Worm (Caenorhabditis elegans): ENCODE results near the gene pho-11.

Gene pho-11

ce11 chrII:9967999-9968706 lies 36.5 kb downstream of the pho-11 start, which contains the start of the genes R53.4 and psf-1 (continued):
- peak in 1 of 2 experiments; percentile 82 for TF ChIP-seq hif-1 (tag; optimal IDR thresholded peaks at IDR 0.05)
- peak; percentile 40 for TF ChIP-seq nhr-28 (tag; optimal IDR thresholded peaks at IDR 0.05)
- TF ChIP-seq lin-13 (GFP tag; optimal IDR thresholded peaks at IDR 0.05), result peak; percentile 2
- TF ChIP-seq zfp-2 (tag; optimal IDR thresholded peaks at IDR 0.05), result no peak
- TF ChIP-seq hmg-1.1 (GFP tag; IDR thresholded peaks at IDR 0.05), result peak; percentile 61
- no peak for TF ChIP-seq mdt-29 (GFP tag; IDR thresholded peaks at IDR 0.05)
- TF ChIP-seq nhr-11 (tag; optimal IDR thresholded peaks at IDR 0.05), result peak; percentile 87
- TF ChIP-seq unc-130 (GFP tag; optimal IDR thresholded peaks at IDR 0.05), result peak; percentile 96
- TF ChIP-seq saeg-2 (GFP tag; IDR thresholded peaks at IDR 0.05), result no peak
- TF ChIP-seq mes-2 (tag; optimal IDR thresholded peaks at IDR 0.05; ENCODE audit: poor library complexity, severe bottlenecking), result peak; percentile 97
- TF ChIP-seq egl-27 (tag; optimal IDR thresholded peaks at IDR 0.05), result no peak
- TF ChIP-seq fkh-10 (GFP tag; optimal IDR thresholded peaks at IDR 0.05), result peak; percentile 2
- no peak for TF ChIP-seq set-16 (GFP tag; IDR thresholded peaks at IDR 0.05)
- peak; percentile 61; the same call in 1 of the 2 replicates for TF ChIP-seq ceh-44 (GFP tag; IDR thresholded peaks at IDR 0.05)
- TF ChIP-seq daf-12 (tag; optimal IDR thresholded peaks at IDR 0.05), result no peak
- no peak for TF ChIP-seq Y75B8A.6 (GFP tag; IDR thresholded peaks at IDR 0.05)
- no peak for TF ChIP-seq nhr-42 (GFP tag; IDR thresholded peaks at IDR 0.05)
- TF ChIP-seq ztf-11 (tag; optimal IDR thresholded peaks at IDR 0.05), result no peak
- TF ChIP-seq nhr-76 (tag; optimal IDR thresholded peaks at IDR 0.05), result no peak
- peak; percentile 43 for TF ChIP-seq dve-1 (tag; optimal IDR thresholded peaks at IDR 0.05; ENCODE audit: insufficient read depth)
- no peak for TF ChIP-seq R02D3.7 (tag; optimal IDR thresholded peaks at IDR 0.05)
- no peak for TF ChIP-seq ama-1 (optimal IDR thresholded peaks at IDR 0.05)
- TF ChIP-seq nhr-6 (tag; optimal IDR thresholded peaks at IDR 0.05), result peak; percentile 42
- peak; percentile 49 for TF ChIP-seq rbr-2 (tag; optimal IDR thresholded peaks at IDR 0.05)

ce11 chrII:9970438-9971092 lies 38.9 kb downstream of the pho-11 start, which contains the start of gene R53.5:
R53.5 (minus strand) TSS chrII:9970488.
- TF ChIP-seq mxl-2 (GFP tag; conservative IDR thresholded peaks at IDR 0.05) (no peak), lsy-2 (tag; optimal IDR thresholded peaks at IDR 0.05) (peak in 1 of 2 experiments; percentile 41), tra-1 (GFP tag; IDR thresholded peaks at IDR 0.05) (no peak), fkh-10 (GFP tag; optimal IDR thresholded peaks at IDR 0.05) (no peak), pha-4 (GFP tag; IDR thresholded peaks at IDR 0.05) (no peak), pha-4 (tag; optimal IDR thresholded peaks at IDR 0.05) (no peak), dve-1 (tag; optimal IDR thresholded peaks at IDR 0.05; ENCODE audit: insufficient read depth) (peak; percentile 25), ceh-20 (GFP tag; IDR thresholded peaks at IDR 0.05) (no peak), lir-3 (tag; optimal IDR thresholded peaks at IDR 0.05) (no peak), mdl-1 (tag; optimal IDR thresholded peaks at IDR 0.05) (no peak), aly-2 (tag; optimal IDR thresholded peaks at IDR 0.05) (no peak), nhr-10 (tag; optimal IDR thresholded peaks at IDR 0.05) (no peak), vab-7 (GFP tag; IDR thresholded peaks at IDR 0.05) (no peak), unc-62 (GFP tag; optimal IDR thresholded peaks at IDR 0.05 in 1 of 2) (peak in 1 of 2 experiments; percentile 22), unc-62 (tag; optimal IDR thresholded peaks at IDR 0.05) (no peak), daf-16 (GFP tag; optimal IDR thresholded peaks at IDR 0.05) (peak in 1 of 2 experiments; percentile 59), daf-16 (tag; optimal IDR thresholded peaks at IDR 0.05) (peak; percentile 91), daf-19 (GFP tag; conservative IDR thresholded peaks at IDR 0.05) (no peak), dmd-8 (GFP tag; IDR thresholded peaks at IDR 0.05) (no peak), ztf-11 (tag; optimal IDR thresholded peaks at IDR 0.05) (no peak), gei-8 (GFP tag; optimal IDR thresholded peaks at IDR 0.05) (no peak), lin-38 (GFP tag; IDR thresholded peaks at IDR 0.05) (0 out of 2 replicates have a peak, but pooled peaks have one; percentile 14), T20F7.1 (GFP tag; optimal IDR thresholded peaks at IDR 0.05) (peak; percentile 39), nhr-25 (tag; optimal IDR thresholded peaks at IDR 0.05; ENCODE audit: borderline replicate concordance, insufficient read depth) (no peak), mxl-3 (GFP tag; optimal IDR thresholded peaks at IDR 0.05) (no peak), ceh-62 (tag; optimal IDR thresholded peaks at IDR 0.05) (no peak), snpc-1.2 (GFP tag; IDR thresholded peaks at IDR 0.05) (no peak), zfp-2 (tag; optimal IDR thresholded peaks at IDR 0.05) (no peak), T26A8.4 (GFP tag; IDR thresholded peaks at IDR 0.05) (no peak)

All from whole organism, L4 larva.